Worm (Caenorhabditis elegans): ENCODE measurements around the gene ZK1321.1.
A peak's percentile ranks its signal among the peaks of the same experiment; 100 is the strongest.

ZK1321.1 gene

ce11 chrII:9724464-9724863, 29.4 kb upstream of the ZK1321.1 start, which contains the start of gene cutl-2:
cutl-2 (minus strand) TSS chrII:9724673.
- no peak for TF ChIP-seq hlh-30 (tag; optimal IDR thresholded peaks at IDR 0.05; ENCODE audit: insufficient read depth)
- no peak for TF ChIP-seq ceh-32 (tag; optimal IDR thresholded peaks at IDR 0.05; ENCODE audit: poor library complexity)
- peak in 1 of 2 experiments; percentile 36 for TF ChIP-seq unc-62 (GFP tag; optimal IDR thresholded peaks at IDR 0.05 in 1 of 2)
- TF ChIP-seq unc-62 (tag; optimal IDR thresholded peaks at IDR 0.05) = no peak

ce11 chrII:9725056-9725455, 28.8 kb upstream of the ZK1321.1 start:
- no peak for TF ChIP-seq saeg-2 (GFP tag; IDR thresholded peaks at IDR 0.05)
- no peak for TF ChIP-seq egl-27 (tag; optimal IDR thresholded peaks at IDR 0.05)
- TF ChIP-seq dmd-9 (GFP tag; IDR thresholded peaks at IDR 0.05) = no peak
- peak; percentile 16 for TF ChIP-seq aha-1 (tag)

ce11 chrII:9727192-9727699, 26.6 kb upstream of the ZK1321.1 start:
- TF ChIP-seq T20F7.1 (GFP tag; optimal IDR thresholded peaks at IDR 0.05) = no peak
- TF ChIP-seq unc-62 (GFP tag; optimal IDR thresholded peaks at IDR 0.05 in 1 of 2) = peak in 1 of 2 experiments; percentile 32
- no peak for TF ChIP-seq unc-62 (tag; optimal IDR thresholded peaks at IDR 0.05)
- peak; percentile 12 for TF ChIP-seq hlh-11 (tag; optimal IDR thresholded peaks at IDR 0.05)
- no peak for TF ChIP-seq cey-2 (tag; optimal IDR thresholded peaks at IDR 0.05; ENCODE audit: borderline replicate concordance, insufficient read depth)
- no peak for TF ChIP-seq fos-1 (tag; optimal IDR thresholded peaks at IDR 0.05)
- TF ChIP-seq egl-43 (GFP tag; IDR thresholded peaks at IDR 0.05) = 0 out of 2 replicates have a peak, but pooled peaks have one; percentile 10
- 0 out of 2 replicates have a peak, but pooled peaks have one; percentile 42 for TF ChIP-seq tra-1 (GFP tag; IDR thresholded peaks at IDR 0.05)
- peak; percentile 8 for TF ChIP-seq nhr-11 (tag; optimal IDR thresholded peaks at IDR 0.05)
- no peak for TF ChIP-seq madf-5 (GFP tag; IDR thresholded peaks at IDR 0.05)
- 0 out of 2 replicates have a peak, but pooled peaks have one; percentile 38 for TF ChIP-seq hmg-1.1 (GFP tag; IDR thresholded peaks at IDR 0.05)
- TF ChIP-seq lsy-2 (tag; optimal IDR thresholded peaks at IDR 0.05) = peak in 1 of 2 experiments; percentile 6

- TF ChIP-seq fkh-10 (GFP tag; optimal IDR thresholded peaks at IDR 0.05) (peak; percentile 83), dmd-9 (GFP tag; IDR thresholded peaks at IDR 0.05) (no peak), spr-1 (tag; optimal IDR thresholded peaks at IDR 0.05) (no peak), nhr-11 (tag; optimal IDR thresholded peaks at IDR 0.05) (no peak), lir-3 (tag; optimal IDR thresholded peaks at IDR 0.05) (no peak), zag-1 (tag; optimal IDR thresholded peaks at IDR 0.05) (no peak), aly-2 (tag; optimal IDR thresholded peaks at IDR 0.05) (no peak), fos-1 (tag; optimal IDR thresholded peaks at IDR 0.05) (no peak), unc-130 (GFP tag; optimal IDR thresholded peaks at IDR 0.05) (no peak), ZK337.2 (GFP tag; IDR thresholded peaks at IDR 0.05) (no peak), lin-38 (GFP tag; IDR thresholded peaks at IDR 0.05) (no peak), Y75B8A.6 (GFP tag; IDR thresholded peaks at IDR 0.05) (no peak), nhr-77 (tag; optimal IDR thresholded peaks at IDR 0.05) (no peak), cey-2 (tag; optimal IDR thresholded peaks at IDR 0.05; ENCODE audit: borderline replicate concordance, insufficient read depth) (no peak), R02D3.7 (tag; optimal IDR thresholded peaks at IDR 0.05) (no peak), ces-1 (GFP tag; optimal IDR thresholded peaks at IDR 0.05) (peak; percentile 64), gei-8 (GFP tag; optimal IDR thresholded peaks at IDR 0.05) (no peak), skn-1 (tag; optimal IDR thresholded peaks at IDR 0.05) (no peak), nhr-28 (tag; optimal IDR thresholded peaks at IDR 0.05) (no peak), daf-16 (GFP tag; optimal IDR thresholded peaks at IDR 0.05) (no peak), daf-16 (tag; optimal IDR thresholded peaks at IDR 0.05) (no peak), tra-1 (GFP tag; IDR thresholded peaks at IDR 0.05) (no peak), daf-8 (GFP tag; IDR thresholded peaks at IDR 0.05) (no peak), ctbp-1 (GFP tag; IDR thresholded peaks at IDR 0.05) (0 out of 2 replicates have a peak, but pooled peaks have one; percentile 20), zfp-2 (tag; optimal IDR thresholded peaks at IDR 0.05) (no peak), daf-19 (GFP tag; conservative IDR thresholded peaks at IDR 0.05) (no peak), snpc-4 (tag; optimal IDR thresholded peaks at IDR 0.05) (no peak), lin-13 (GFP tag; optimal IDR thresholded peaks at IDR 0.05) (no peak), lin-39 (tag; optimal IDR thresholded peaks at IDR 0.05) (no peak), dmd-6 (GFP tag; IDR thresholded peaks at IDR 0.05) (no peak), hif-1 (tag; optimal IDR thresholded peaks at IDR 0.05) (no peak), madf-9 (GFP tag; conservative IDR thresholded peaks at IDR 0.05) (no peak), spr-3 (GFP tag; optimal IDR thresholded peaks at IDR 0.05) (no peak)
These were observed 25.3 kb upstream of the ZK1321.1 start for ce11 chrII:9728506-9728905.
